Fruit fly (Drosophila melanogaster): ENCODE measurements around the gene CG32181.

DNA sequence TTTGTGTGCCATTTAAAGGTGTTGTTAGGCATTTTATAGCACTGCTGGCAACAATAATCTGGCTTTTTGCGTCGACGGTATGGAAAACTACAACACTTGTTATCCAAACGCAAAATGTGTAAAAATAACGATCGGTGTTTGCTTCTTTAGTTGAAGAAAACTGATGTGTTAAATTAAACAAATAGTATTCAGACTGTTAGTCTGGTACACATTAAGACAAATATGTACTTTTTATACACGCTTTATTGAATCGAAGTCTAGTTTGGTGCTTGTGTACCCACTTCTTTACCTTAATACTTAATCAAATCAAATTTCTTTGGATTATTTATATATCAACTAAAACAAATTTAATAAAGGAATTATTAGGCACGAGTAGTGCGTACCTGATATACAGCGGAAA, 32.0 kb downstream of the CG32181 start:
- TF ChIP-seq CG7987 (GFP tag; optimal IDR thresholded peaks at IDR 0.05), result no peak
- no peak for TF ChIP-seq Blimp-1 (GFP tag; optimal IDR thresholded peaks at IDR 0.05)
- no peak for TF ChIP-seq ttk (GFP tag; IDR thresholded peaks at IDR 0.05)
- TF ChIP-seq Elba2 (GFP tag; optimal IDR thresholded peaks at IDR 0.05), result no peak
- TF ChIP-seq psq (GFP tag; optimal IDR thresholded peaks at IDR 0.05), result no peak
- TF ChIP-seq Six4 (GFP tag; optimal IDR thresholded peaks at IDR 0.05), result no peak
